Worm (Caenorhabditis elegans): ENCODE results near the gene C37C3.1.
A peak's percentile ranks its signal among the peaks of the same experiment; 100 is the strongest.

The C37C3.1 gene

ce11 chrV:7891230-7891629 lies 33.5 kb downstream of the C37C3.1 start, which contains the start of gene F40A3.1 (continued):
- TF ChIP-seq gei-17 (GFP tag; optimal IDR thresholded peaks at IDR 0.05): no peak
- TF ChIP-seq lsy-27 (tag; optimal IDR thresholded peaks at IDR 0.05; ENCODE audit: borderline replicate concordance, insufficient read depth): no peak

- TF ChIP-seq hmg-1.2 (GFP tag; IDR thresholded peaks at IDR 0.05): peak; percentile 22; the same call in 1 of the 2 replicates
- no peak for TF ChIP-seq madf-8 (GFP tag; conservative IDR thresholded peaks at IDR 0.05)
Measured at ce11 chrV:7893812-7894381, 36.1 kb downstream of the C37C3.1 start, which contains the start of gene F40A3.6. Gene F40A3.6 (minus strand): TSS chrV:7893862.

ce11 chrV:7899761-7900160 lies 42.0 kb downstream of the C37C3.1 start, which contains the start of gene F40A3.7:
Gene F40A3.7 (minus strand): TSS chrV:7899861.
- TF ChIP-seq die-1 (tag; optimal IDR thresholded peaks at IDR 0.05): no peak
- TF ChIP-seq dpff-1 (tag; optimal IDR thresholded peaks at IDR 0.05): no peak
- no peak for TF ChIP-seq ccch-3 (GFP tag; optimal IDR thresholded peaks at IDR 0.05)
- no peak for TF ChIP-seq F57A8.1 (GFP tag; optimal IDR thresholded peaks at IDR 0.05)
- TF ChIP-seq nhr-179 (tag; optimal IDR thresholded peaks at IDR 0.05): no peak
- no peak for TF ChIP-seq ceh-27 (GFP tag; optimal IDR thresholded peaks at IDR 0.05)
- TF ChIP-seq xnd-1 (tag; optimal IDR thresholded peaks at IDR 0.05): no peak
- no peak for TF ChIP-seq F37B4.10 (GFP tag; IDR thresholded peaks at IDR 0.05)
- TF ChIP-seq sdz-38 (tag; optimal IDR thresholded peaks at IDR 0.05): no peak
- TF ChIP-seq atf-7 (tag; optimal IDR thresholded peaks at IDR 0.05): no peak
- TF ChIP-seq efl-1 (GFP tag; optimal IDR thresholded peaks at IDR 0.05): no peak
- no peak for TF ChIP-seq ekl-4 (GFP tag; IDR thresholded peaks at IDR 0.05)

- TF ChIP-seq mxl-1 (tag; optimal IDR thresholded peaks at IDR 0.05) (no peak), bed-1 (GFP tag; IDR thresholded peaks at IDR 0.05) (no peak), cebp-1 (GFP tag; IDR thresholded peaks at IDR 0.05) (no peak), cebp-1 (tag; optimal IDR thresholded peaks at IDR 0.05) (no peak), attf-6 (GFP tag; IDR thresholded peaks at IDR 0.05) (no peak), nhr-90 (tag; optimal IDR thresholded peaks at IDR 0.05) (no peak), T26A5.8 (tag; optimal IDR thresholded peaks at IDR 0.05) (no peak), snpc-4 (GFP tag; optimal IDR thresholded peaks at IDR 0.05) (no peak), snpc-4 (tag; optimal IDR thresholded peaks at IDR 0.05) (no peak), aptf-2 (GFP tag; conservative IDR thresholded peaks at IDR 0.05) (no peak), nfya-2 (GFP tag; IDR thresholded peaks at IDR 0.05) (no peak), F49E8.2 (tag; optimal IDR thresholded peaks at IDR 0.05; ENCODE audit: insufficient read depth) (no peak), xnd-1 (tag; optimal IDR thresholded peaks at IDR 0.05) (no peak), ceh-79 (tag; optimal IDR thresholded peaks at IDR 0.05) (no peak)
Measured at ce11 chrV:7901222-7901621, 43.5 kb downstream of the C37C3.1 start.

- TF ChIP-seq ztf-26 (tag; optimal IDR thresholded peaks at IDR 0.05) (no peak), ztf-18 (tag; optimal IDR thresholded peaks at IDR 0.05) (no peak), ceh-40 (GFP tag; IDR thresholded peaks at IDR 0.05) (no peak), F23B12.7 (tag; optimal IDR thresholded peaks at IDR 0.05; ENCODE audit: insufficient read depth) (no peak), B0261.1 (tag; optimal IDR thresholded peaks at IDR 0.05) (no peak), egl-44 (GFP tag; IDR thresholded peaks at IDR 0.05) (no peak), K12H6.12 (tag; optimal IDR thresholded peaks at IDR 0.05) (no peak), tbx-9 (tag; optimal IDR thresholded peaks at IDR 0.05; ENCODE audit: borderline replicate concordance) (no peak)
Measured at ce11 chrV:7904389-7904788, 46.6 kb downstream of the C37C3.1 start.
